Fruit fly (Drosophila melanogaster) S2 (cell line): Measurements from ENCODE around the gene mthl15.

Experiments used
- CG8478 ChIP-seq: fragments of >200 bp; optimal IDR thresholded peaks from 2 replicates; lab custom pipeline; 2018
- CTCF ChIP-seq, 2 experiments: fragments of >200 bp; optimal IDR thresholded peaks; 2 replicates each; lab custom pipeline; 2018

dm6 chr2L:10278658-10279057, 40.5 kb upstream of the mthl15 start, which contains the start of gene Utx:
- no peak for TF ChIP-seq CG8478 (lab: Kevin White, UChicago)
- peak in 1 of 2 experiments; percentile 21 for TF ChIP-seq CTCF (optimal IDR thresholded peaks at IDR 0.05; lab: Kevin White, UChicago)
